Worm (Caenorhabditis elegans) whole organism, late embryonic: ENCODE data around the gene Y7A5A.5.

Experiments
- C08G9.2 ChIP-seq: sonication (generic microtip); optimal IDR thresholded peaks from 2 replicates; lab custom pipeline; 2016; ENCODE audit warnings: mild to moderate bottlenecking, missing genetic modification characterization, moderate library complexity, missing compliant biosample characterization
- F13H6.1 ChIP-seq: sonication (generic microtip); optimal IDR thresholded peaks from 2 replicates; lab custom pipeline; 2016; ENCODE audit warnings: missing genetic modification characterization, missing compliant biosample characterization
- K09A11.1 ChIP-seq: sonication (generic microtip); optimal IDR thresholded peaks from 2 replicates; lab custom pipeline; 2017; ENCODE audit warnings: antibody characterized with exemption, mild to moderate bottlenecking, missing genetic modification characterization, missing compliant biosample characterization; ENCODE audit not compliant: insufficient read depth
- T23F11.4 ChIP-seq: fragments of 200-800 bp; sonication (Bioruptor generic); optimal IDR thresholded peaks from 2 replicates; lab custom pipeline; 2018; ENCODE audit warnings: mild to moderate bottlenecking, missing genetic modification characterization, missing compliant biosample characterization
- Y22D7AL.16 ChIP-seq: sonication (generic microtip); optimal IDR thresholded peaks from 2 replicates; lab custom pipeline; 2016; ENCODE audit warnings: missing genetic modification characterization, missing compliant biosample characterization
- ahr-1 ChIP-seq: sonication (generic microtip); optimal IDR thresholded peaks from 2 replicates; lab custom pipeline; 2016; ENCODE audit warnings: missing genetic modification characterization, missing compliant biosample characterization
- ceh-14 ChIP-seq: sonication (generic microtip); optimal IDR thresholded peaks from 2 replicates; lab custom pipeline; 2016; ENCODE audit warnings: missing genotype, missing genetic modification characterization, missing compliant biosample characterization
- ceh-19 ChIP-seq: fragments of 200-800 bp; sonication (Bioruptor generic); optimal IDR thresholded peaks from 2 replicates; lab custom pipeline; 2018; ENCODE audit warnings: mild to moderate bottlenecking, missing genetic modification characterization, missing compliant biosample characterization
- ceh-2 ChIP-seq: sonication (generic microtip); optimal IDR thresholded peaks from 2 replicates; lab custom pipeline; 2016; ENCODE audit warnings: missing genotype, missing genetic modification characterization, missing compliant biosample characterization
- ceh-22 ChIP-seq: sonication (generic microtip); optimal IDR thresholded peaks from 2 replicates; lab custom pipeline; 2017; ENCODE audit warnings: missing biosample characterization, missing genetic modification characterization
- ceh-45 ChIP-seq: fragments of 200-800 bp; sonication (Bioruptor generic); IDR thresholded peaks from 2 replicates; pipeline ENCODE4 v1.3.6; 2022; ENCODE audit warnings: missing genetic modification reagents, missing genetic modification characterization, missing compliant biosample characterization
- ceh-6 ChIP-seq: fragments of 200-800 bp; sonication (Bioruptor generic); optimal IDR thresholded peaks from 2 replicates; lab custom pipeline; 2018; ENCODE audit warnings: mild to moderate bottlenecking, missing genetic modification characterization, missing compliant biosample characterization
- che-1 ChIP-seq: sonication (generic microtip); optimal IDR thresholded peaks from 2 replicates; lab custom pipeline; 2016; ENCODE audit warnings: mild to moderate bottlenecking, missing genetic modification characterization, missing compliant biosample characterization
- elt-2 ChIP-seq: sonication (generic microtip); optimal IDR thresholded peaks from 2 replicates; lab custom pipeline; 2016; ENCODE audit warnings: missing genetic modification reagents, missing genetic modification characterization, missing compliant biosample characterization
- elt-4 ChIP-seq: sonication (generic microtip); optimal IDR thresholded peaks from 2 replicates; lab custom pipeline; 2016; ENCODE audit warnings: missing genetic modification characterization, missing compliant biosample characterization
- eyg-1 ChIP-seq: sonication (generic microtip); optimal IDR thresholded peaks from 2 replicates; lab custom pipeline; 2016; ENCODE audit warnings: missing genotype, missing genetic modification characterization, missing compliant biosample characterization
- fkh-6 ChIP-seq: sonication (generic microtip); optimal IDR thresholded peaks from 2 replicates; lab custom pipeline; 2016; ENCODE audit warnings: missing genetic modification characterization, missing compliant biosample characterization
- gmeb-2 ChIP-seq: sonication (generic microtip); optimal IDR thresholded peaks from 2 replicates; lab custom pipeline; 2016; ENCODE audit warnings: missing genetic modification characterization, inconsistent platforms, missing compliant biosample characterization
- hlh-13 ChIP-seq: fragments of 200-800 bp; sonication (Bioruptor generic); optimal IDR thresholded peaks from 2 replicates; lab custom pipeline; 2018; ENCODE audit warnings: mild to moderate bottlenecking, missing genetic modification characterization, missing compliant biosample characterization
- hlh-30 ChIP-seq: sonication (generic microtip); optimal IDR thresholded peaks from 2 replicates; lab custom pipeline; 2017; ENCODE audit warnings: antibody characterized with exemption, missing genetic modification characterization, missing compliant biosample characterization; ENCODE audit not compliant: insufficient read depth
- hlh-8 ChIP-seq: sonication (generic microtip); optimal IDR thresholded peaks from 2 replicates; lab custom pipeline; 2016; ENCODE audit warnings: missing genotype, missing genetic modification characterization, missing compliant biosample characterization
- lim-6 ChIP-seq: sonication (generic microtip); optimal IDR thresholded peaks from 2 replicates; lab custom pipeline; 2016; ENCODE audit warnings: missing genetic modification characterization, missing compliant biosample characterization
- lin-11 ChIP-seq: fragments of 200-800 bp; sonication (Bioruptor generic); optimal IDR thresholded peaks from 2 replicates; lab custom pipeline; 2018; ENCODE audit warnings: mild to moderate bottlenecking, missing genetic modification characterization, missing compliant biosample characterization
- mec-3 ChIP-seq: sonication (generic microtip); optimal IDR thresholded peaks from 2 replicates; lab custom pipeline; 2016; ENCODE audit warnings: borderline replicate concordance, missing genetic modification characterization, missing compliant biosample characterization
- nfya-1 ChIP-seq: sonication (generic microtip); optimal IDR thresholded peaks from 2 replicates; lab custom pipeline; 2017; ENCODE audit warnings: missing genetic modification characterization, mild to moderate bottlenecking, missing compliant biosample characterization, antibody characterized with exemption, moderate library complexity
- npax-4 ChIP-seq: sonication (generic microtip); optimal IDR thresholded peaks from 2 replicates; lab custom pipeline; 2016; ENCODE audit warnings: missing genetic modification characterization, missing compliant biosample characterization
- pat-9 ChIP-seq: fragments of 200-800 bp; sonication (Bioruptor generic); optimal IDR thresholded peaks from 2 replicates; lab custom pipeline; 2018; ENCODE audit warnings: mild to moderate bottlenecking, missing genetic modification characterization, moderate library complexity, missing compliant biosample characterization
- pax-1 ChIP-seq: fragments of 150-350 bp; optimal IDR thresholded peaks from 2 replicates; lab custom pipeline; 2014; ENCODE audit warnings: missing biosample characterization, missing genetic modification characterization
- pha-2 ChIP-seq: sonication (generic microtip); optimal IDR thresholded peaks from 2 replicates; lab custom pipeline; 2017; ENCODE audit warnings: mild to moderate bottlenecking, missing genetic modification characterization, missing compliant biosample characterization
- pha-4 ChIP-seq: fragments of 150-350 bp; optimal IDR thresholded peaks from 2 replicates; lab custom pipeline; 2018; ENCODE audit warnings: missing biosample characterization, missing genetic modification reagents, missing genetic modification characterization
- pros-1 ChIP-seq: fragments of 150-350 bp; optimal IDR thresholded peaks from 2 replicates; lab custom pipeline; 2014; ENCODE audit warnings: missing biosample characterization, missing genetic modification reagents, missing genetic modification characterization
- ref-2 ChIP-seq: sonication (generic microtip); optimal IDR thresholded peaks from 2 replicates; lab custom pipeline; 2016; ENCODE audit warnings: missing genetic modification characterization, missing compliant biosample characterization
- rnt-1 ChIP-seq: sonication (generic microtip); optimal IDR thresholded peaks from 2 replicates; lab custom pipeline; 2016; ENCODE audit warnings: missing genetic modification characterization, missing compliant biosample characterization
- sdc-2 ChIP-seq: sonication (generic microtip); optimal IDR thresholded peaks from 2 replicates; lab custom pipeline; 2016; ENCODE audit warnings: missing genotype, missing genetic modification characterization, missing compliant biosample characterization
- sox-2 ChIP-seq: fragments of 200-800 bp; sonication (Bioruptor generic); IDR thresholded peaks from 2 replicates; pipeline ENCODE4 v1.3.6; 2022; ENCODE audit warnings: missing genetic modification reagents, missing genetic modification characterization, missing compliant biosample characterization
- tbx-2 ChIP-seq: sonication (generic microtip); optimal IDR thresholded peaks from 2 replicates; lab custom pipeline; 2016; ENCODE audit warnings: missing genetic modification characterization, missing compliant biosample characterization
- tbx-7 ChIP-seq: sonication (generic microtip); optimal IDR thresholded peaks from 2 replicates; lab custom pipeline; 2016; ENCODE audit warnings: missing genotype, missing genetic modification characterization, missing compliant biosample characterization
- ttx-3 ChIP-seq: sonication (generic microtip); optimal IDR thresholded peaks from 2 replicates; lab custom pipeline; 2016; ENCODE audit warnings: missing genetic modification reagents, missing genetic modification characterization, missing compliant biosample characterization
- unc-55 ChIP-seq: sonication (generic microtip); optimal IDR thresholded peaks from 2 replicates; lab custom pipeline; 2017; ENCODE audit warnings: missing biosample characterization, missing genetic modification reagents, missing genetic modification characterization
- unc-86 ChIP-seq: sonication (generic microtip); optimal IDR thresholded peaks from 2 replicates; lab custom pipeline; 2016; ENCODE audit warnings: missing genetic modification characterization, missing compliant biosample characterization
- zip-5 ChIP-seq: sonication (generic microtip); optimal IDR thresholded peaks from 2 replicates; lab custom pipeline; 2016; ENCODE audit warnings: missing genetic modification characterization, missing compliant biosample characterization
- ztf-16 ChIP-seq: sonication (generic microtip); optimal IDR thresholded peaks from 2 replicates; lab custom pipeline; 2017; ENCODE audit warnings: missing genetic modification characterization, missing compliant biosample characterization

Gene Y7A5A.5

ce11 chrX:15751245-15751644 lies 35.4 kb downstream of the Y7A5A.5 start (continued):
- TF ChIP-seq ceh-45 (GFP tag; lab: Robert Waterston, UW) (no peak), rnt-1 (no peak)

ce11 chrX:15747814-15748213 lies 38.8 kb downstream of the Y7A5A.5 start:
- TF ChIP-seq gmeb-2: no peak
- no peak for TF ChIP-seq C08G9.2
- TF ChIP-seq F13H6.1 (tag; lab: Kevin White, UChicago): no peak
- TF ChIP-seq ceh-45 (GFP tag; lab: Robert Waterston, UW): no peak
- no peak for TF ChIP-seq lim-6 (tag; lab: Kevin White, UChicago)
- TF ChIP-seq npax-4 (tag; lab: Kevin White, UChicago): no peak
- no peak for TF ChIP-seq ceh-6 (GFP tag; lab: Kevin White, UChicago)
- no peak for TF ChIP-seq pha-2 (tag; lab: Kevin White, UChicago)
- TF ChIP-seq ceh-19 (GFP tag; lab: Kevin White, UChicago): no peak
- TF ChIP-seq ceh-14 (tag; lab: Kevin White, UChicago): no peak
- no peak for TF ChIP-seq ref-2 (tag; lab: Kevin White, UChicago)
- no peak for TF ChIP-seq pha-4 (tag; lab: Kevin White, UChicago)
- TF ChIP-seq eyg-1: no peak
- no peak for TF ChIP-seq ceh-22 (tag; lab: Kevin White, UChicago)
- no peak for TF ChIP-seq pat-9 (tag; lab: Kevin White, UChicago)
- no peak for TF ChIP-seq nfya-1 (tag; lab: Kevin White, UChicago)
- no peak for TF ChIP-seq fkh-6 (tag; lab: Kevin White, UChicago)
- no peak for TF ChIP-seq hlh-8 (tag; lab: Kevin White, UChicago)

- no peak for TF ChIP-seq ceh-2 (tag; lab: Kevin White, UChicago)
- TF ChIP-seq hlh-30 (tag; lab: Kevin White, UChicago): no peak
Measured at ce11 chrX:15746705-15747104, 39.9 kb downstream of the Y7A5A.5 start, which contains the start of gene srxa-9. Gene srxa-9, plus strand, starts transcription at chrX:15747005.

- TF ChIP-seq fkh-6 (tag; lab: Kevin White, UChicago) (no peak), che-1 (tag; lab: Kevin White, UChicago) (no peak), ceh-6 (GFP tag; lab: Kevin White, UChicago) (no peak)
- TF ChIP-seq, all 69 proteins: peak for 0
Measured at ce11 chrX:15742310-15742709, 44.3 kb downstream of the Y7A5A.5 start, which contains the start of gene nhr-255. Gene nhr-255, plus strand, starts transcription at chrX:15742610.

- TF ChIP-seq pax-1 (tag; lab: Kevin White, UChicago) (no peak), ceh-14 (tag; lab: Kevin White, UChicago) (peak; percentile 84), Y22D7AL.16 (peak; percentile 86), tbx-7 (tag; lab: Kevin White, UChicago) (peak; percentile 23), ztf-16 (peak; percentile 92), elt-4 (tag; lab: Kevin White, UChicago) (no peak), lin-11 (tag; lab: Kevin White, UChicago) (peak; percentile 83), unc-86 (tag; lab: Kevin White, UChicago) (peak; percentile 79), sdc-2 (tag; lab: Kevin White, UChicago) (peak; percentile 95), pros-1 (tag; lab: Kevin White, UChicago) (no peak), sox-2 (GFP tag; lab: Robert Waterston, UW) (peak; percentile 90), ceh-22 (tag; lab: Kevin White, UChicago) (no peak), T23F11.4 (GFP tag; lab: Kevin White, UChicago) (peak; percentile 90), pha-2 (tag; lab: Kevin White, UChicago) (peak; percentile 82), ttx-3 (tag; lab: Kevin White, UChicago) (peak; percentile 88), unc-55 (GFP tag; lab: Kevin White, UChicago) (no peak), nfya-1 (tag; lab: Kevin White, UChicago) (peak; percentile 74), ceh-2 (tag; lab: Kevin White, UChicago) (peak; percentile 79), pat-9 (tag; lab: Kevin White, UChicago) (peak; percentile 86), ceh-6 (GFP tag; lab: Kevin White, UChicago) (peak; percentile 85), zip-5 (peak; percentile 69), hlh-30 (tag; lab: Kevin White, UChicago) (peak; percentile 55), lim-6 (tag; lab: Kevin White, UChicago) (peak; percentile 37), ahr-1 (tag; lab: Kevin White, UChicago) (peak; percentile 72), ceh-19 (GFP tag; lab: Kevin White, UChicago) (peak; percentile 91), mec-3 (tag; lab: Kevin White, UChicago) (no peak), tbx-2 (peak; percentile 86), hlh-13 (GFP tag; lab: Kevin White, UChicago) (peak; percentile 71), ceh-45 (GFP tag; lab: Robert Waterston, UW) (peak; percentile 93), K09A11.1 (peak; percentile 28), elt-2 (peak; percentile 90), F13H6.1 (tag; lab: Kevin White, UChicago) (peak; percentile 80)
Measured at ce11 chrX:15741852-15742251, 44.8 kb downstream of the Y7A5A.5 start.
